Worm (Caenorhabditis elegans) whole organism, L3 larva: ENCODE measurements around the gene W01D2.6.

Experiments
- R02D3.7 ChIP-seq: fragments of 150-350 bp; optimal IDR thresholded peaks from 2 replicates; lab custom pipeline; 2014; ENCODE audit warnings: missing biosample characterization, missing genetic modification characterization
- ama-1 ChIP-seq: fragments of 150-350 bp; optimal IDR thresholded peaks from 2 replicates; lab custom pipeline; 2018
- ceh-28 ChIP-seq: fragments of 150-350 bp; optimal IDR thresholded peaks from 2 replicates; lab custom pipeline; 2014; ENCODE audit warnings: missing biosample characterization, missing genetic modification reagents, missing genetic modification characterization
- ceh-82 ChIP-seq: fragments of 150-350 bp; optimal IDR thresholded peaks from 2 replicates; lab custom pipeline; 2014; ENCODE audit warnings: missing biosample characterization, missing genetic modification characterization
- ceh-9 ChIP-seq: sonication (generic microtip); optimal IDR thresholded peaks from 2 replicates; lab custom pipeline; 2018; ENCODE audit warnings: missing biosample characterization, missing genetic modification characterization
- egl-27 ChIP-seq: sonication (generic microtip); optimal IDR thresholded peaks from 4 replicates; lab custom pipeline; 2017; ENCODE audit warnings: missing biosample characterization, missing genetic modification reagents, missing genetic modification characterization
- egl-5 ChIP-seq: fragments of 150-350 bp; optimal IDR thresholded peaks from 2 replicates; lab custom pipeline; 2017; ENCODE audit warnings: missing biosample characterization, missing genetic modification reagents, missing genetic modification characterization, inconsistent platforms
- elt-1 ChIP-seq: fragments of 150-350 bp; optimal IDR thresholded peaks from 2 replicates; lab custom pipeline; 2014; ENCODE audit warnings: missing biosample characterization, missing genetic modification characterization
- elt-2 ChIP-seq: sonication (generic microtip); optimal IDR thresholded peaks from 2 replicates; lab custom pipeline; 2016; ENCODE audit warnings: missing genetic modification reagents, mild to moderate bottlenecking, missing genetic modification characterization, missing compliant biosample characterization
- elt-3 ChIP-seq, 3 experiments: fragments of 150-350 bp in 1 of 3; sonication (generic microtip) in 2 of 3; optimal IDR thresholded peaks; 2 replicates in 2 of 3; 4 replicates in 1 of 3; lab custom pipeline; 2014 to 2017; ENCODE audit warnings: missing biosample characterization in 3 of 3, missing genetic modification characterization in 3 of 3
- eor-1 ChIP-seq, 2 experiments: fragments of 150-350 bp; optimal IDR thresholded peaks; 2 replicates each; lab custom pipeline; 2014 to 2018; ENCODE audit warnings: missing biosample characterization in 2 of 2, missing genetic modification characterization in 2 of 2
- fkh-2 ChIP-seq: fragments of 150-350 bp; optimal IDR thresholded peaks from 2 replicates; lab custom pipeline; 2014; ENCODE audit warnings: missing biosample characterization, missing genetic modification reagents, missing genetic modification characterization
- hmg-11 ChIP-seq: sonication (generic microtip); optimal IDR thresholded peaks from 2 replicates; lab custom pipeline; 2016; ENCODE audit warnings: missing genetic modification characterization, missing compliant biosample characterization
- jun-1 ChIP-seq: fragments of 150-350 bp; optimal IDR thresholded peaks from 2 replicates; lab custom pipeline; 2014; ENCODE audit warnings: missing biosample characterization, missing genetic modification reagents, missing genetic modification characterization
- lin-15B ChIP-seq: fragments of 150-350 bp; optimal IDR thresholded peaks from 2 replicates; lab custom pipeline; 2014; ENCODE audit warnings: missing biosample characterization, missing genetic modification characterization
- lin-39 ChIP-seq: fragments of 150-350 bp; optimal IDR thresholded peaks from 2 replicates; lab custom pipeline; 2018; ENCODE audit warnings: missing biosample characterization, missing genetic modification reagents, missing genetic modification characterization
- lsy-12 ChIP-seq: sonication (generic microtip); optimal IDR thresholded peaks from 2 replicates; lab custom pipeline; 2016; ENCODE audit warnings: mild to moderate bottlenecking, missing genetic modification characterization, missing compliant biosample characterization
- mdl-1 ChIP-seq: fragments of 150-350 bp; optimal IDR thresholded peaks from 2 replicates; lab custom pipeline; 2014; ENCODE audit warnings: missing biosample characterization, missing genetic modification characterization
- mml-1 ChIP-seq: fragments of 150-350 bp; sonication (generic microtip); optimal IDR thresholded peaks from 3 replicates; lab custom pipeline; 2014; ENCODE audit warnings: missing biosample characterization, missing genetic modification characterization
- nfya-1 ChIP-seq: sonication (generic microtip); optimal IDR thresholded peaks from 2 replicates; lab custom pipeline; 2017; ENCODE audit warnings: missing genetic modification characterization, mild to moderate bottlenecking, missing compliant biosample characterization, antibody characterized with exemption, moderate library complexity; ENCODE audit not compliant: insufficient read depth
- nhr-11 ChIP-seq: fragments of 150-350 bp; optimal IDR thresholded peaks from 2 replicates; lab custom pipeline; 2014; ENCODE audit warnings: missing biosample characterization, missing genetic modification characterization
- nhr-12 ChIP-seq: fragments of 150-350 bp; optimal IDR thresholded peaks from 2 replicates; lab custom pipeline; 2014; ENCODE audit warnings: missing biosample characterization, missing genetic modification characterization
- nhr-23 ChIP-seq: fragments of 150-350 bp; optimal IDR thresholded peaks from 2 replicates; lab custom pipeline; 2014; ENCODE audit warnings: missing biosample characterization, missing genetic modification reagents, missing genetic modification characterization
- nhr-237 ChIP-seq: fragments of 150-350 bp; optimal IDR thresholded peaks from 2 replicates; lab custom pipeline; 2014; ENCODE audit warnings: missing biosample characterization, missing genetic modification characterization
- nhr-25 ChIP-seq: sonication (generic microtip); optimal IDR thresholded peaks from 2 replicates; lab custom pipeline; 2017; ENCODE audit warnings: missing biosample characterization, missing genetic modification characterization
- nhr-28 ChIP-seq: fragments of 150-350 bp; optimal IDR thresholded peaks from 2 replicates; lab custom pipeline; 2014; ENCODE audit warnings: missing biosample characterization, missing genetic modification characterization
- nhr-43 ChIP-seq: sonication (generic microtip); optimal IDR thresholded peaks from 2 replicates; lab custom pipeline; 2016; ENCODE audit warnings: mild to moderate bottlenecking, missing genetic modification characterization, missing compliant biosample characterization; ENCODE audit not compliant: poor library complexity, severe bottlenecking
- nhr-77 ChIP-seq: fragments of 150-350 bp; optimal IDR thresholded peaks from 2 replicates; lab custom pipeline; 2014; ENCODE audit warnings: missing biosample characterization, missing genetic modification characterization
- pha-4 ChIP-seq: fragments of 150-350 bp; optimal IDR thresholded peaks from 2 replicates; lab custom pipeline; 2014; ENCODE audit warnings: missing biosample characterization, missing genetic modification reagents, missing genetic modification characterization
- pqm-1 ChIP-seq: fragments of 150-350 bp; optimal IDR thresholded peaks from 2 replicates; lab custom pipeline; 2017; ENCODE audit warnings: missing biosample characterization, missing genetic modification characterization, inconsistent platforms
- sea-2 ChIP-seq: fragments of 150-350 bp; sonication (generic microtip); optimal IDR thresholded peaks from 4 replicates; lab custom pipeline; 2014; ENCODE audit warnings: missing biosample characterization, missing genetic modification reagents, missing genetic modification characterization
- skn-1 ChIP-seq: fragments of 150-350 bp; optimal IDR thresholded peaks from 2 replicates; lab custom pipeline; 2014; ENCODE audit warnings: missing biosample characterization, missing genetic modification characterization
- snpc-4 ChIP-seq: fragments of 150-350 bp; optimal IDR thresholded peaks from 2 replicates; lab custom pipeline; 2014; ENCODE audit warnings: missing biosample characterization, missing genetic modification characterization
- tbx-2 ChIP-seq: sonication (generic microtip); optimal IDR thresholded peaks from 2 replicates; lab custom pipeline; 2016; ENCODE audit warnings: mild to moderate bottlenecking, missing genetic modification characterization, missing compliant biosample characterization
- unc-39 ChIP-seq: sonication (generic microtip); optimal IDR thresholded peaks from 4 replicates; lab custom pipeline; 2017; ENCODE audit warnings: missing biosample characterization, missing genetic modification characterization
- unc-62 ChIP-seq: fragments of 150-350 bp; sonication (generic microtip); optimal IDR thresholded peaks from 4 replicates; lab custom pipeline; 2014; ENCODE audit warnings: missing biosample characterization, missing genetic modification reagents, missing genetic modification characterization
- ztf-11 ChIP-seq: fragments of 150-350 bp; optimal IDR thresholded peaks from 2 replicates; lab custom pipeline; 2014; ENCODE audit warnings: missing biosample characterization, missing genetic modification characterization
- ztf-4 ChIP-seq: fragments of 150-350 bp; optimal IDR thresholded peaks from 2 replicates; lab custom pipeline; 2014; ENCODE audit warnings: missing biosample characterization, missing genetic modification characterization

The W01D2.6 gene

DNA sequence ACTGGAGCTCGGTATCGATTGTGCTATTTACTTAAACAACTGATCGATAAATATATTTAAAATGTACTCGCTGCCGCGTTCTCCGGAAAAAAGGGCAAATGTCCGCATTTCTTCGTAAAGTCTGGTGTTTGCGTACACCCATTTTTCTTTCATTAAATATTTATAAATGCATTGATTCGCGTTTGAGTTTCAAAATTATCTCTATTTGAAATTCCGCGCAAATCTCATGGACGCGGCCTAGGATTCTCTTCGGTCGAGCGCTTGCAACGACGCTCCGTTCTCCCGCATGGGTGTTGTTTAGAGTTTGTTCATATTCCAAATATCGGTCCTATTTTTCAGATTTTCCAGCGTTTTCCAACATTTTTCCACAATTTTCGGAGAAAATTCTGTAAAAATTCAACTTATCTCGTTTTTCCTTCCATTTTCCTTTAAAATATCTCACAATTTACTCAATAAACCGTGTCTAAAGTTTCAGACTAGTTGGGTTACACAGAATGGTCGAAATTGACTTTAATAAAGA is 13.8 kb upstream of the W01D2.6 start, which contains the start of gene eif-3.B (continued):
- TF ChIP-seq elt-3 (tag; optimal IDR thresholded peaks at IDR 0.05; lab: Kevin White, UChicago) (no peak), skn-1 (tag; lab: Kevin White, UChicago) (peak; percentile 84), nhr-25 (tag; lab: Kevin White, UChicago) (peak; percentile 86), ztf-11 (tag; lab: Kevin White, UChicago) (no peak), ceh-28 (tag; lab: Kevin White, UChicago) (peak; percentile 89)

DNA sequence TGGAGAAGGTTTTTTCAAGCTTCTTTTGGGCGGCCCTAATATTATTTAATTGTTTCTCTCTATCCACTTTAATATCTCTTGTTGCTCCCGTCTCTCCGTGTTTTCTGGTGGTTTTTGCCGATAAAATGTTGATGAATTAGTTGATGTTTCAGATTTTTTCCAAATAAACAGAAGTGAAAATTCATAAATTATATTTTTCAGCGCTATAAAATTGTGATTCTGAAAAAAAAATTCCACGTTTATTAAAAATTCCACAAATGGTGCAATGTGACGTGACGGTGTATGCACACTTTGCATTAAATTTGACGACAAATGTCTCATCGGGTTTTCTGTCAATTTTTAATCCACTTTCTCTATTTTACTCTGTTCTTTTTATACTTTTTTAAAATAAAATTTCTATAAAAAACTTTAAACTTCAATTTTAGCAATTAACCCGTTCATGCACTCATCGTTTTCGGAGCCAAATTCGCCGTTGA is 10.7 kb upstream of the W01D2.6 start, which contains the start of gene tbc-20:
TSS of gene tbc-20 (plus strand) at position 426 of the 476 bp plus-strand sequence.
- peak; percentile 29 for TF ChIP-seq hmg-11 (tag; lab: Kevin White, UChicago)
- TF ChIP-seq unc-39 (tag; lab: Kevin White, UChicago), result no peak
- peak; percentile 24 for TF ChIP-seq skn-1 (tag; lab: Kevin White, UChicago)
- no peak for TF ChIP-seq egl-27 (tag; lab: Kevin White, UChicago)
- no peak for TF ChIP-seq fkh-2 (tag; lab: Kevin White, UChicago)
- TF ChIP-seq pha-4 (tag; lab: Kevin White, UChicago), result peak; percentile 57
- no peak for TF ChIP-seq egl-5
- peak; percentile 8 for TF ChIP-seq elt-2 (tag; lab: Kevin White, UChicago)
- no peak for TF ChIP-seq mdl-1 (tag; lab: Kevin White, UChicago)
- TF ChIP-seq nfya-1, result peak; percentile 15
- peak; percentile 8 for TF ChIP-seq nhr-23 (tag; lab: Kevin White, UChicago)
- TF ChIP-seq nhr-43, result peak; percentile 10
- no peak for TF ChIP-seq nhr-11
- TF ChIP-seq snpc-4 (tag; lab: Kevin White, UChicago), result peak; percentile 40
- TF ChIP-seq nhr-28 (tag; lab: Kevin White, UChicago), result no peak
- peak; percentile 4 for TF ChIP-seq pqm-1 (tag; lab: Kevin White, UChicago)
- TF ChIP-seq nhr-77 (tag; lab: Kevin White, UChicago), result peak; percentile 32

DNA sequence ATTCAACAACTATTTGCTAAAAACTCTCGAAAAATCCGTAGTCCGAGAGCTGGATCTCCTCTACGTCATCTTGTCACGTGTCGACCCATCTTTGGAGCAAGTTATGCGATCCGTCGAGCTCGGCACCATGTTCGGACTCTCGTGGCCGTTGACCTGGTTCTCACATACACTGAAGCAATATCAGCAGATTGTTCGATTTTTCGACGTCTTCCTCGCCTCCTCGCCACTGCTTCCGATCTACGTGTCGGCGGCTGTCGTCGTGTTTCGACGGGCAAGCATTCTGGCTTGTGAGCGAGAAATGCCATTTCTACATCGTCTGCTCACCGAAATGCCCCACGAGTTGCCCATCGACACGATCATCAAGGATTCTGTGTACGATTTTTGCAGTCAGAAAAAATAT is 9.4 kb upstream of the W01D2.6 start:
- TF ChIP-seq lin-15B (no peak), unc-62 (no peak), elt-1 (no peak), nfya-1 (no peak), ama-1 (lab: Kevin White, UChicago) (no peak)

DNA sequence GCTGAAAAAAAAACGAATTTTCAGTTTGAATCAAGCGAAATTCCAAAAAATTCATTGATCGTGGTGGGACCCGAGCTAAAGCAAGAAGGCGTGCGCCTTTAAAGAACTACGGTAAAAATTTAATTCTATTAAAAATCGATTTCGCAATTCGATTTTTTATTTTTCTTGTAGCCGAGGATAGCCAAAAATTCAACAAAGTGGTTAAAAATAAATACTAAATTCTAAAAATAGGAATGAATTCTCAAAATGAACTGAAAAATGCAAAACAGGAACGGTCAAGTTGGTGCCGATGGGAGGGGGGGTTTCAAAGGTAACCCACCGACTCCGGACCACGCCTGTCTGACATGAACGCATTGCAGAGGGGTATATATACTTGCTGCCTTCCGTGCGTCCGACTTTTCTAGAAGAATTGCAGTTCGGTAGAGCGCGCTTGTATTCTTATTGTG is 7.7 kb upstream of the W01D2.6 start:
- TF ChIP-seq pqm-1 (tag; lab: Kevin White, UChicago) (no peak), nhr-43 (peak; percentile 41), hmg-11 (tag; lab: Kevin White, UChicago) (peak; percentile 75), snpc-4 (tag; lab: Kevin White, UChicago) (peak; percentile 98), elt-2 (tag; lab: Kevin White, UChicago) (peak; percentile 6), lsy-12 (tag; lab: Kevin White, UChicago) (peak; percentile 51), mml-1 (no peak), lin-39 (peak; percentile 65), ama-1 (lab: Kevin White, UChicago) (peak; percentile 45), nfya-1 (peak; percentile 48), egl-5 (no peak), eor-1 (tag; optimal IDR thresholded peaks at IDR 0.05; lab: Kevin White, UChicago) (no peak), ceh-28 (tag; lab: Kevin White, UChicago) (no peak), lin-15B (peak; percentile 37), unc-62 (no peak), tbx-2 (tag; lab: Kevin White, UChicago) (peak; percentile 46), nhr-25 (tag; lab: Kevin White, UChicago) (no peak), elt-1 (no peak), sea-2 (GFP tag; lab: Kevin White, UChicago) (no peak), R02D3.7 (tag; lab: Kevin White, UChicago) (no peak)

DNA sequence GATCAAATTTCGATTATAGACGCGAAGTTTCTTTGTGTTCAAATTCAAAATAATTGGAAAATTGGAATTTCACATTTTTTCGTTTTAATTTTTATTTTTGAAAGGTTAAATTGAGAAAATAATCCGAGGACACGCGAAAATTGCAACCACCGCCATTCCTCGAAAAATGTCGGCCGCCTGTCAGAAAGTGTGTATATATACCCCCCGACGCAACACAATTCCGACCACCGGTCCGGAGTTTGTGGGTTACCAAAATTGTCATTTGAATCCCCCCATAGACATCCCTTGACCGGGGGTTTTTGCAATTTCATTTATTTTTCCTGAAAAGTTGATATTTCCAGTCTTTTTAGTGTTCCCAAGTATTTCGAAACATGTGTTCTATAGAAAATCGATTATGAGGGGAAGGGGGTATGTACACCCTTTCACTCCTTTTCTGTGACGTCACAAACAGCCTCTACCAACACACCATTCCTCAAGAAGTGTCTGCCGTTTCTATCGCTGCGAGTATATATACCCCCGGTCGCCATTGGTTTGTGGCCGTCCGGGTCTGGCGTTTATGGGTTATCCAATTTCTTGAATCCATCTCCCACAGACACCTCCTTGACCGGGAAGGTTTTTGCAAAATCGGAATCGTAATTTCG is 4.4 kb upstream of the W01D2.6 start, which contains the start of gene W01D2.3:
TSS of gene W01D2.3 (minus strand) at position 51 of the 641 bp plus-strand sequence.
- peak; percentile 56 for TF ChIP-seq nfya-1
- no peak for TF ChIP-seq unc-39 (tag; lab: Kevin White, UChicago)
- peak; percentile 81 for TF ChIP-seq ztf-4 (tag; lab: Kevin White, UChicago)
- peak; percentile 77 for TF ChIP-seq hmg-11 (tag; lab: Kevin White, UChicago)
- TF ChIP-seq ama-1 (lab: Kevin White, UChicago), result no peak
- peak; percentile 80 for TF ChIP-seq ceh-28 (tag; lab: Kevin White, UChicago)
- TF ChIP-seq eor-1 (tag; optimal IDR thresholded peaks at IDR 0.05; lab: Kevin White, UChicago), result peak in 1 of 2 experiments; percentile 10
- peak; percentile 64 for TF ChIP-seq lsy-12 (tag; lab: Kevin White, UChicago)
- TF ChIP-seq nhr-43, result peak; percentile 75
- TF ChIP-seq fkh-2 (tag; lab: Kevin White, UChicago), result no peak
- TF ChIP-seq nhr-77 (tag; lab: Kevin White, UChicago), result peak; percentile 91
- TF ChIP-seq nhr-25 (tag; lab: Kevin White, UChicago), result peak; percentile 89
- peak; percentile 46 for TF ChIP-seq ceh-82 (tag; lab: Kevin White, UChicago)
- TF ChIP-seq snpc-4 (tag; lab: Kevin White, UChicago), result peak; percentile 98
- no peak for TF ChIP-seq ceh-9 (tag; lab: Kevin White, UChicago)
- peak; percentile 2 for TF ChIP-seq nhr-237
- TF ChIP-seq lin-39, result peak; percentile 41
- peak; percentile 42 for TF ChIP-seq pha-4 (tag; lab: Kevin White, UChicago)
- peak; percentile 52 for TF ChIP-seq sea-2 (GFP tag; lab: Kevin White, UChicago)
- no peak for TF ChIP-seq nhr-12 (tag; lab: Kevin White, UChicago)
- peak; percentile 49 for TF ChIP-seq tbx-2 (tag; lab: Kevin White, UChicago)
- peak; percentile 1 for TF ChIP-seq egl-5
- no peak for TF ChIP-seq mml-1
- no peak for TF ChIP-seq lin-15B
- peak; percentile 47 for TF ChIP-seq jun-1 (tag; lab: Kevin White, UChicago)
- TF ChIP-seq elt-1, result no peak
- peak; percentile 44 for TF ChIP-seq nhr-23 (tag; lab: Kevin White, UChicago)
- TF ChIP-seq skn-1 (tag; lab: Kevin White, UChicago), result peak; percentile 35
